Worm (Caenorhabditis elegans) whole organism, L4 larva: ENCODE results near the gene F26G1.5.

ENCODE experiments used
- F26F4.8 ChIP-seq: fragments of 200-800 bp; sonication (Bioruptor generic); conservative IDR thresholded peaks from 2 replicates; pipeline ENCODE4 v1.3.6; 2022; ENCODE audit warnings: missing genetic modification characterization, missing compliant biosample characterization
- F49E8.2 ChIP-seq: sonication (generic microtip); optimal IDR thresholded peaks from 2 replicates; lab custom pipeline; 2016; ENCODE audit warnings: missing compliant biosample characterization, mild to moderate bottlenecking, missing genetic modification characterization, borderline replicate concordance
- R02D3.7 ChIP-seq: fragments of 150-350 bp; sonication (generic microtip); optimal IDR thresholded peaks from 3 replicates; lab custom pipeline; 2014; ENCODE audit warnings: missing biosample characterization, missing genetic modification characterization
- Y48G9A.11 ChIP-seq: fragments of 200-800 bp; sonication (Bioruptor generic); IDR thresholded peaks from 2 replicates; pipeline ENCODE4 v1.3.6; 2022; ENCODE audit warnings: missing genetic modification reagents, missing genetic modification characterization, missing compliant biosample characterization
- aha-1 ChIP-seq: fragments of 150-350 bp; peaks from one replicate; lab custom pipeline; 2014; ENCODE audit warnings: missing biosample characterization, missing genetic modification characterization
- attf-4 ChIP-seq: sonication (generic microtip); optimal IDR thresholded peaks from 3 replicates; lab custom pipeline; 2017; ENCODE audit warnings: missing biosample characterization, missing genetic modification characterization
- ceh-20 ChIP-seq: fragments of 200-800 bp; sonication (Bioruptor generic); IDR thresholded peaks from 2 replicates; pipeline ENCODE4 v1.3.6; 2022; ENCODE audit warnings: missing genetic modification reagents, missing genetic modification characterization, missing compliant biosample characterization
- ceh-28 ChIP-seq: fragments of 150-350 bp; optimal IDR thresholded peaks from 2 replicates; lab custom pipeline; 2014; ENCODE audit warnings: missing biosample characterization, missing genetic modification reagents, missing genetic modification characterization
- ceh-44 ChIP-seq: fragments of 200-800 bp; sonication (Bioruptor generic); IDR thresholded peaks from 2 replicates; pipeline ENCODE4 v1.3.6; 2022; ENCODE audit warnings: missing genetic modification reagents, missing genetic modification characterization, missing compliant biosample characterization
- ces-1 ChIP-seq: fragments of 150-350 bp; sonication (generic microtip); optimal IDR thresholded peaks from 4 replicates; lab custom pipeline; 2014; ENCODE audit warnings: missing biosample characterization, missing genetic modification reagents, missing genetic modification characterization
- cey-2 ChIP-seq: sonication (generic microtip); optimal IDR thresholded peaks from 3 replicates; lab custom pipeline; 2017; ENCODE audit warnings: missing genetic modification characterization, mild to moderate bottlenecking, missing compliant biosample characterization, antibody characterized with exemption, borderline replicate concordance; ENCODE audit not compliant: insufficient read depth
- daf-16 ChIP-seq, 3 experiments: sonication (generic microtip); optimal IDR thresholded peaks; 2 replicates each; lab custom pipeline; 2016 to 2017; ENCODE audit warnings: missing genetic modification characterization in 3 of 3, missing genetic modification reagents in 3 of 3, mild to moderate bottlenecking in 2 of 3, missing compliant biosample characterization in 2 of 3, missing biosample characterization in 1 of 3, moderate library complexity in 1 of 3
- daf-19 ChIP-seq: fragments of 200-800 bp; sonication (Bioruptor generic); conservative IDR thresholded peaks from 2 replicates; pipeline ENCODE4 v1.3.6; 2022; ENCODE audit warnings: missing genetic modification characterization, missing compliant biosample characterization
- dpl-1 ChIP-seq: fragments of 150-350 bp; optimal IDR thresholded peaks from 2 replicates; lab custom pipeline; 2014; ENCODE audit warnings: missing biosample characterization, missing genetic modification reagents, missing genetic modification characterization
- dve-1 ChIP-seq: sonication (generic microtip); optimal IDR thresholded peaks from 2 replicates; lab custom pipeline; 2017; ENCODE audit warnings: antibody characterized with exemption, mild to moderate bottlenecking, missing genetic modification characterization, missing compliant biosample characterization; ENCODE audit not compliant: insufficient read depth
- egl-27 ChIP-seq: sonication (generic microtip); optimal IDR thresholded peaks from 3 replicates; lab custom pipeline; 2017; ENCODE audit warnings: missing biosample characterization, missing genetic modification reagents, missing genetic modification characterization
- fkh-10 ChIP-seq: fragments of 150-350 bp; optimal IDR thresholded peaks from 2 replicates; lab custom pipeline; 2014; ENCODE audit warnings: missing biosample characterization, missing genetic modification reagents, missing genetic modification characterization
- hlh-11 ChIP-seq: fragments of 200-800 bp; sonication (Bioruptor generic); optimal IDR thresholded peaks from 2 replicates; lab custom pipeline; 2018; ENCODE audit warnings: mild to moderate bottlenecking, missing genetic modification characterization, missing compliant biosample characterization
- hlh-30 ChIP-seq: sonication (generic microtip); optimal IDR thresholded peaks from 2 replicates; lab custom pipeline; 2017; ENCODE audit warnings: antibody characterized with exemption, mild to moderate bottlenecking, missing genetic modification characterization, missing compliant biosample characterization; ENCODE audit not compliant: insufficient read depth
- lim-7 ChIP-seq: fragments of 200-800 bp; sonication (Bioruptor generic); IDR thresholded peaks from 2 replicates; pipeline ENCODE4 v1.3.6; 2022; ENCODE audit warnings: missing genetic modification characterization, missing compliant biosample characterization
- lin-39 ChIP-seq: fragments of 150-350 bp; optimal IDR thresholded peaks from 2 replicates; lab custom pipeline; 2014; ENCODE audit warnings: missing biosample characterization, missing genetic modification reagents, missing genetic modification characterization
- lir-3 ChIP-seq: sonication (generic microtip); optimal IDR thresholded peaks from 2 replicates; lab custom pipeline; 2016; ENCODE audit warnings: mild to moderate bottlenecking, missing genetic modification characterization, missing compliant biosample characterization
- madf-9 ChIP-seq: fragments of 200-800 bp; sonication (Bioruptor generic); conservative IDR thresholded peaks from 2 replicates; pipeline ENCODE4 v1.3.6; 2022; ENCODE audit warnings: missing genetic modification reagents, missing genetic modification characterization, missing compliant biosample characterization
- mdt-29 ChIP-seq: fragments of 200-800 bp; sonication (Bioruptor generic); IDR thresholded peaks from 2 replicates; pipeline ENCODE4 v1.3.6; 2022; ENCODE audit warnings: missing genetic modification reagents, missing genetic modification characterization, missing compliant biosample characterization
- nhr-102 ChIP-seq: sonication (generic microtip); optimal IDR thresholded peaks from 2 replicates; lab custom pipeline; 2016; ENCODE audit warnings: mild to moderate bottlenecking, missing genetic modification characterization, moderate library complexity, missing compliant biosample characterization
- nhr-25 ChIP-seq: sonication (generic microtip); optimal IDR thresholded peaks from 2 replicates; lab custom pipeline; 2017; ENCODE audit warnings: missing genetic modification characterization, mild to moderate bottlenecking, missing compliant biosample characterization, antibody characterized with exemption, moderate library complexity, borderline replicate concordance; ENCODE audit not compliant: insufficient read depth
- nhr-28 ChIP-seq: fragments of 150-350 bp; optimal IDR thresholded peaks from 2 replicates; lab custom pipeline; 2014; ENCODE audit warnings: missing biosample characterization, missing genetic modification characterization
- nhr-48 ChIP-seq: sonication (generic microtip); optimal IDR thresholded peaks from 2 replicates; lab custom pipeline; 2016; ENCODE audit warnings: mild to moderate bottlenecking, missing genetic modification characterization, missing compliant biosample characterization
- nhr-6 ChIP-seq: fragments of 150-350 bp; optimal IDR thresholded peaks from 2 replicates; lab custom pipeline; 2014; ENCODE audit warnings: missing biosample characterization, missing genetic modification characterization
- nhr-77 ChIP-seq: fragments of 150-350 bp; optimal IDR thresholded peaks from 2 replicates; lab custom pipeline; 2014; ENCODE audit warnings: missing biosample characterization, missing genetic modification characterization
- pha-4 ChIP-seq, 2 experiments: fragments of 150-350 bp in 1 of 2; fragments of 200-800 bp in 1 of 2; sonication (Bioruptor generic) in 1 of 2; IDR thresholded peaks in 1 of 2; optimal IDR thresholded peaks in 1 of 2; 2 replicates each; pipeline versions ENCODE4 v1.3.6 to Lab custom; 2014 to 2022; ENCODE audit warnings: missing genetic modification characterization in 2 of 2, missing genetic modification reagents in 2 of 2, missing biosample characterization in 1 of 2, missing compliant biosample characterization in 1 of 2
- php-3 ChIP-seq: fragments of 200-800 bp; sonication (Bioruptor generic); IDR thresholded peaks from 2 replicates; pipeline ENCODE4 v1.3.6; 2022; ENCODE audit warnings: missing genetic modification reagents, missing genetic modification characterization, missing compliant biosample characterization
- pqm-1 ChIP-seq: sonication (generic microtip); optimal IDR thresholded peaks from 2 replicates; lab custom pipeline; 2017; ENCODE audit warnings: missing biosample characterization, missing genetic modification characterization
- skn-1 ChIP-seq: fragments of 150-350 bp; optimal IDR thresholded peaks from 2 replicates; lab custom pipeline; 2014; ENCODE audit warnings: missing biosample characterization, missing genetic modification characterization
- spr-1 ChIP-seq: sonication (generic microtip); optimal IDR thresholded peaks from 2 replicates; lab custom pipeline; 2016; ENCODE audit warnings: mild to moderate bottlenecking, missing genetic modification characterization, missing compliant biosample characterization
- tag-97 ChIP-seq: fragments of 200-800 bp; sonication (Bioruptor generic); IDR thresholded peaks from 2 replicates; pipeline ENCODE4 v1.3.6; 2022; ENCODE audit warnings: missing genetic modification characterization, missing compliant biosample characterization
- unc-62 ChIP-seq, 3 experiments: fragments of 150-350 bp in 1 of 3; sonication (generic microtip); optimal IDR thresholded peaks in 2 of 3; peaks in 1 of 3; 1 replicate in 1 of 3; 2 replicates in 2 of 3; lab custom pipeline; 2014 to 2017; ENCODE audit warnings: missing biosample characterization in 3 of 3, missing genetic modification characterization in 3 of 3, missing genetic modification reagents in 3 of 3, missing genotype in 1 of 3
- zip-11 ChIP-seq: fragments of 200-800 bp; sonication (Bioruptor generic); IDR thresholded peaks from 2 replicates; pipeline ENCODE4 v1.3.6; 2022; ENCODE audit warnings: missing genetic modification characterization, missing compliant biosample characterization

The F26G1.5 gene

DNA sequence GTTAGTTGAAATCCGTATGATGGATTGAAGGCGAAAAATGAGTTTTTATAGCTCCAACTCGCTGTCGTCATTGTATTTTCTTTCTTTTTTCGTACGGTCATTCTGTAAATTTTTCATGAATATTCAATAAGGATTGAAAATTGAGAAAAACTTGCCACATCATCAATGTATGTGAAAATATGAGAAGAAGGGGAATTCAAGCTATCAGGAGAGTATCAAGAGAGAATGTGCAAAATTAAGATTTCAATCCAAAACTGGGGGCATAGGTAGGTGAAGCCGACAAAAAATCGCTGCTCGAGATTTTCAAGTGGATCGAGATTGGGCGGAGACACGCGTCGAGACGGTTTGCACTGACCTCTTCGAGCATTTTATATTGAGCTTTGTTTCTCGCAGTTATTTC, 13.3 kb upstream of the F26G1.5 start, which contains the start of gene nep-12:
TSS of gene nep-12 (minus strand) at position 101 of the 400 bp plus-strand sequence.
- TF ChIP-seq ceh-20 (GFP tag; lab: Robert Waterston, UW) (no peak), tag-97 (GFP tag; lab: Robert Waterston, UW) (no peak), dve-1 (tag; lab: Kevin White, UChicago) (no peak)

DNA sequence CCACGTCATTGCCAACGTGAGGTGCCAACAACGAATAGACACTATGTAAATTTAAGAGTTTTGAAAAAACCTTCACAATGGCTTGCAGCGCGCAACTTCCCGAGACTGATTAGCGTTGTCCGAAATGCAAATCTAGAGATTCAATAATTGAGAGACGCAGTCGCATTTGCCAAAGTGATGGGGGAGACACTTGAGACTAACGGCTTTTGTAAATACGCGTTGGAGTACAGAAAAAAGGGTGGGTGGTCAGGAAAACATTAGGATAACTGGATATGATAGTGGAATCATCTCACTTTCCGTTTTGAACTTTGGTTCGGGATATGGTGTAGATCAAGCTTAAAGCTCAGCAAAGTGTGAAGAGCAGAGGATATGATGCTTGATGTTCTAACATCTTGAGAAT, 8.6 kb upstream of the F26G1.5 start:
- no peak for TF ChIP-seq daf-19 (GFP tag; lab: Robert Waterston, UW)
- no peak for TF ChIP-seq php-3 (GFP tag; lab: Robert Waterston, UW)
- no peak for TF ChIP-seq ceh-44 (GFP tag; lab: Robert Waterston, UW)
- no peak for TF ChIP-seq lin-39 (tag; lab: Kevin White, UChicago)
- no peak for TF ChIP-seq fkh-10 (GFP tag; lab: Kevin White, UChicago)
- TF ChIP-seq hlh-30 (tag; lab: Kevin White, UChicago) = no peak
- TF ChIP-seq R02D3.7 (tag; lab: Kevin White, UChicago) = no peak
- TF ChIP-seq ceh-28 = no peak
- no peak for TF ChIP-seq cey-2

DNA sequence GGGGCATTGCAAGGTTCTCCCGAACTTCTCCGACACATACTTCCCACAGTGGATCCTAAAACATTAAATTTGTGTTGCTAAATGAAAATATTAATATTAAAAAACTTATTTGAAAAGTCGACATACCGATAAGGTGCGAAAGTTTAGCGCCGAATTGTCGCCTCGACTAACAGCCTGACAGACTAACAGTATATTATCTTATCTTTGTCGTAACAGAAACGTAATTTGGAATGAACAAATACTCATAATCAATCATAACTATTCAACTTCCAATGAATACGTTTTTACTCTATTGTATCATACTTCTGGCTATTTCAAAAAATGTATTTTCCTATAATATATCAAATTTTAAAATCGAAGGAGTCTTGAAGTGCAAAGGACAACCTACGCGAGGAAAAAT, 5.8 kb upstream of the F26G1.5 start, which contains the start of gene F26G1.11:
TSS of gene F26G1.11 (plus strand) at position 205 of the 400 bp plus-strand sequence.
- TF ChIP-seq hlh-11 (tag; lab: Kevin White, UChicago) (peak; percentile 42), daf-16 (GFP tag; optimal IDR thresholded peaks at IDR 0.05; lab: Kevin White, UChicago) (no peak), daf-16 (tag; optimal IDR thresholded peaks at IDR 0.05; lab: Kevin White, UChicago) (peak; percentile 73), dve-1 (tag; lab: Kevin White, UChicago) (peak; percentile 62), nhr-77 (tag; lab: Kevin White, UChicago) (no peak), pqm-1 (tag; lab: Kevin White, UChicago) (peak; percentile 86), php-3 (GFP tag; lab: Robert Waterston, UW) (no peak), lim-7 (GFP tag; lab: Robert Waterston, UW) (no peak)
- TF ChIP-seq, all 104 proteins: peak for 4

ce11 chrII:4775802-4776201, 4.6 kb upstream of the F26G1.5 start:
- no peak for TF ChIP-seq attf-4 (tag; lab: Kevin White, UChicago)
- TF ChIP-seq F26F4.8 (GFP tag; lab: Robert Waterston, UW) = no peak
- TF ChIP-seq lir-3 (tag; lab: Kevin White, UChicago) = no peak
- no peak for TF ChIP-seq F49E8.2
- peak in 1 of 2 experiments; percentile 96 for TF ChIP-seq unc-62 (GFP tag; optimal IDR thresholded peaks at IDR 0.05 in 1 of 2; lab: Kevin White, UChicago)
- no peak for TF ChIP-seq unc-62 (tag; optimal IDR thresholded peaks at IDR 0.05; lab: Kevin White, UChicago)
- TF ChIP-seq pha-4 (GFP tag; IDR thresholded peaks at IDR 0.05; lab: Robert Waterston, UW) = no peak
- TF ChIP-seq pha-4 (tag; optimal IDR thresholded peaks at IDR 0.05; lab: Kevin White, UChicago) = no peak
- TF ChIP-seq daf-19 (GFP tag; lab: Robert Waterston, UW) = no peak
- TF ChIP-seq nhr-48 (tag; lab: Kevin White, UChicago) = no peak

ce11 chrII:4773891-4774432, 2.8 kb upstream of the F26G1.5 start, which contains the start of the genes F26G1.9 and F26G1.10:
TSS of gene F26G1.9 (minus strand) at chrII:4773991.
TSS of gene F26G1.10 (plus strand) at chrII:4774382.
- no peak for TF ChIP-seq Y48G9A.11 (GFP tag; lab: Robert Waterston, UW)
- TF ChIP-seq aha-1 = peak; percentile 22

ce11 chrII:4772441-4772840, 1.3 kb upstream of the F26G1.5 start:
- no peak for TF ChIP-seq mdt-29 (GFP tag; lab: Robert Waterston, UW)
- TF ChIP-seq egl-27 (tag; lab: Kevin White, UChicago) = no peak
- TF ChIP-seq dpl-1 (GFP tag; lab: Kevin White, UChicago) = no peak
- peak; percentile 32 for TF ChIP-seq nhr-28 (tag; lab: Kevin White, UChicago)
- no peak for TF ChIP-seq nhr-102
- TF ChIP-seq hlh-11 (tag; lab: Kevin White, UChicago) = peak; percentile 33
- no peak for TF ChIP-seq skn-1
- no peak for TF ChIP-seq madf-9
- TF ChIP-seq nhr-48 (tag; lab: Kevin White, UChicago) = peak; percentile 23
- TF ChIP-seq fkh-10 (GFP tag; lab: Kevin White, UChicago) = no peak
- TF ChIP-seq ces-1 (GFP tag; lab: Kevin White, UChicago) = no peak
- TF ChIP-seq unc-62 (GFP tag; optimal IDR thresholded peaks at IDR 0.05 in 1 of 2; lab: Kevin White, UChicago) = no peak
- TF ChIP-seq unc-62 (tag; optimal IDR thresholded peaks at IDR 0.05; lab: Kevin White, UChicago) = no peak
- no peak for TF ChIP-seq spr-1 (tag; lab: Kevin White, UChicago)
- TF ChIP-seq zip-11 (GFP tag; lab: Robert Waterston, UW) = no peak
- TF ChIP-seq nhr-6 (tag; lab: Kevin White, UChicago) = no peak
- peak; percentile 26 for TF ChIP-seq nhr-25
- TF ChIP-seq dve-1 (tag; lab: Kevin White, UChicago) = peak; percentile 35
